Worm (Caenorhabditis elegans) whole organism, midembryonic: ENCODE measurements around the gene K08C7.1.

ENCODE experiments used
- T22C8.4 ChIP-seq: fragments of 200-800 bp; sonication (Bioruptor generic); IDR thresholded peaks from 2 replicates; pipeline ENCODE4 v1.3.6; 2022; ENCODE audit warnings: missing genetic modification characterization, missing compliant biosample characterization
- cog-1 ChIP-seq: sonication (generic microtip); optimal IDR thresholded peaks from 2 replicates; lab custom pipeline; 2016; ENCODE audit warnings: missing genetic modification characterization, missing compliant biosample characterization
- flt-1 ChIP-seq: fragments of 200-800 bp; sonication (Bioruptor generic); IDR thresholded peaks from 2 replicates; pipeline ENCODE4 v1.3.6; 2022; ENCODE audit warnings: missing genetic modification characterization, missing compliant biosample characterization
- klf-2 ChIP-seq: fragments of 200-800 bp; sonication (Bioruptor generic); conservative IDR thresholded peaks from 2 replicates; pipeline ENCODE4 v1.3.6; 2022; ENCODE audit warnings: missing genetic modification reagents, missing genetic modification characterization, missing compliant biosample characterization
- med-1 ChIP-seq: sonication (generic microtip); optimal IDR thresholded peaks from 2 replicates; lab custom pipeline; 2017; ENCODE audit warnings: missing genetic modification characterization, mild to moderate bottlenecking, missing compliant biosample characterization, antibody characterized with exemption, missing genetic modification reagents; ENCODE audit not compliant: insufficient read depth
- ref-1 ChIP-seq: fragments of 200-800 bp; sonication (Bioruptor generic); conservative IDR thresholded peaks from 2 replicates; pipeline ENCODE4 v1.3.6; 2022; ENCODE audit warnings: missing genetic modification reagents, missing genetic modification characterization, missing compliant biosample characterization
- ztf-29 ChIP-seq: fragments of 200-800 bp; sonication (Bioruptor generic); IDR thresholded peaks from 2 replicates; pipeline ENCODE4 v1.3.6; 2022; ENCODE audit warnings: missing genetic modification reagents, missing genetic modification characterization, missing compliant biosample characterization

DNA sequence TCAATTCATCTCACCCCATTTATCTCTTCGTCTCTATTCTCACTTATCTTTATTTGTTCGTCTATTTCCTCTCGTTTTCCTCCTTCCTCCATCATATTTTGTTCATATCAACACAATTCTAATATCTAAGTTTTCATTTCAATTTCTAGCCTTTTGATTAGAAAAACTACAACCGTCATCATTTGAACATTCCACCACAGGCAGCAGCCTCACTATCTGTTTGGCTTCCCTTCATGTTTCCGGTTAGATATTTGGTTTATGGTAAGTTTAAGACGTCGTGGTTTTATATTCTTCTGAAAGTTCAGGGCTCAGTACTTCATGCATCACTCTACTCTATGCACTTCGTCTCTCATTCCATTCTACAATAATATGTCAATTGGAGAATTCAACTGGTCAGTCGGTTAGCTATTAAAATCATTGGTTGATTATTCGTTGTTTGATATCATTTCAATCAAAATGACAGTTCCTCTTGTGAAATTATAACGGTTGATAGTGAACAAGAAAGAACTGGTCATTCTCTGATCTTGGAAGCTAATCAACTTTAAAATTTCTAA lies at the start of gene K08C7.1:
- TF ChIP-seq flt-1 (no peak), ztf-29 (no peak), cog-1 (tag; lab: Kevin White, UChicago) (no peak), med-1 (GFP tag; lab: Kevin White, UChicago) (no peak), T22C8.4 (GFP tag; lab: Robert Waterston, UW) (no peak), klf-2 (no peak), ref-1 (GFP tag; lab: Robert Waterston, UW) (no peak)
